Worm (Caenorhabditis elegans): ENCODE results near the gene lido-4.

The lido-4 gene

DNA sequence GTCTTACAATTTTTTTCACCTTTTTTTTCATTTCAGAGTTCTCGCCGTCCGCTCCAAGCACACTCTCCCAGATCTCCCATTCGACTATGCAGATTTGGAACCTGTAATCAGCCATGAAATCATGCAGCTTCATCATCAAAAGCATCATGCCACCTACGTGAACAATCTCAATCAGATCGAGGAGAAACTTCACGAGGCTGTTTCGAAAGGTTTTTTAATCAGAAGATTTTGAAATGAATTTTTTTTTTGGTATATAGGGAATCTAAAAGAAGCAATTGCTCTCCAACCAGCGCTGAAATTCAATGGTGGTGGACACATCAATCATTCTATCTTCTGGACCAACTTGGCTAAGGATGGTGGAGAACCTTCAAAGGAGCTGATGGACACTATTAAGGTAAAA lies 14.4 kb downstream of the lido-4 start, which contains the start of gene C08A9.3:
C08A9.3 (minus strand) TSS at position 101 of the 400 bp plus-strand sequence.
- no peak for TF ChIP-seq hmg-4 (GFP tag; optimal IDR thresholded peaks at IDR 0.05)
- TF ChIP-seq tbx-37 (GFP tag; conservative IDR thresholded peaks at IDR 0.05), result no peak
- TF ChIP-seq ceh-13 (GFP tag; optimal IDR thresholded peaks at IDR 0.05), result no peak
- TF ChIP-seq scrt-1 (GFP tag; IDR thresholded peaks at IDR 0.05), result no peak
- TF ChIP-seq tbx-11 (GFP tag; IDR thresholded peaks at IDR 0.05), result no peak
- TF ChIP-seq ceh-36 (tag; optimal IDR thresholded peaks at IDR 0.05), result no peak
- no peak for TF ChIP-seq ama-1 (optimal IDR thresholded peaks at IDR 0.05)
- TF ChIP-seq pes-1 (GFP tag; IDR thresholded peaks at IDR 0.05), result no peak
- TF ChIP-seq hnd-1 (tag; optimal IDR thresholded peaks at IDR 0.05), result no peak
- TF ChIP-seq ets-7 (tag; optimal IDR thresholded peaks at IDR 0.05), result no peak
- no peak for TF ChIP-seq F13C5.2 (tag; optimal IDR thresholded peaks at IDR 0.05)
- TF ChIP-seq flt-1 (GFP tag; IDR thresholded peaks at IDR 0.05), result no peak
- no peak for TF ChIP-seq aly-1 (tag; optimal IDR thresholded peaks at IDR 0.05)
- no peak for TF ChIP-seq sea-1 (GFP tag; conservative IDR thresholded peaks at IDR 0.05)
- no peak for TF ChIP-seq hmbx-1 (tag; optimal IDR thresholded peaks at IDR 0.05)
- no peak for TF ChIP-seq B0310.2 (tag; optimal IDR thresholded peaks at IDR 0.05)

ce11 chrX:17092416-17092815 lies 15.2 kb downstream of the lido-4 start, which contains the start of gene sod-3:
Gene sod-3 (plus strand): TSS chrX:17092753.
- TF ChIP-seq hmg-4 (GFP tag; optimal IDR thresholded peaks at IDR 0.05) (no peak), scrt-1 (GFP tag; IDR thresholded peaks at IDR 0.05) (no peak), ceh-36 (tag; optimal IDR thresholded peaks at IDR 0.05) (no peak), ama-1 (optimal IDR thresholded peaks at IDR 0.05) (no peak), hnd-1 (tag; optimal IDR thresholded peaks at IDR 0.05) (no peak), sea-1 (GFP tag; conservative IDR thresholded peaks at IDR 0.05) (no peak), aly-1 (tag; optimal IDR thresholded peaks at IDR 0.05) (no peak), B0310.2 (tag; optimal IDR thresholded peaks at IDR 0.05) (no peak), ets-7 (tag; optimal IDR thresholded peaks at IDR 0.05) (no peak), tra-4 (tag; optimal IDR thresholded peaks at IDR 0.05) (no peak), tbx-11 (GFP tag; IDR thresholded peaks at IDR 0.05) (no peak), flt-1 (GFP tag; IDR thresholded peaks at IDR 0.05) (no peak), hmbx-1 (tag; optimal IDR thresholded peaks at IDR 0.05) (no peak), ceh-13 (GFP tag; optimal IDR thresholded peaks at IDR 0.05) (no peak), tbx-37 (GFP tag; conservative IDR thresholded peaks at IDR 0.05) (no peak), pes-1 (GFP tag; IDR thresholded peaks at IDR 0.05) (no peak)

DNA sequence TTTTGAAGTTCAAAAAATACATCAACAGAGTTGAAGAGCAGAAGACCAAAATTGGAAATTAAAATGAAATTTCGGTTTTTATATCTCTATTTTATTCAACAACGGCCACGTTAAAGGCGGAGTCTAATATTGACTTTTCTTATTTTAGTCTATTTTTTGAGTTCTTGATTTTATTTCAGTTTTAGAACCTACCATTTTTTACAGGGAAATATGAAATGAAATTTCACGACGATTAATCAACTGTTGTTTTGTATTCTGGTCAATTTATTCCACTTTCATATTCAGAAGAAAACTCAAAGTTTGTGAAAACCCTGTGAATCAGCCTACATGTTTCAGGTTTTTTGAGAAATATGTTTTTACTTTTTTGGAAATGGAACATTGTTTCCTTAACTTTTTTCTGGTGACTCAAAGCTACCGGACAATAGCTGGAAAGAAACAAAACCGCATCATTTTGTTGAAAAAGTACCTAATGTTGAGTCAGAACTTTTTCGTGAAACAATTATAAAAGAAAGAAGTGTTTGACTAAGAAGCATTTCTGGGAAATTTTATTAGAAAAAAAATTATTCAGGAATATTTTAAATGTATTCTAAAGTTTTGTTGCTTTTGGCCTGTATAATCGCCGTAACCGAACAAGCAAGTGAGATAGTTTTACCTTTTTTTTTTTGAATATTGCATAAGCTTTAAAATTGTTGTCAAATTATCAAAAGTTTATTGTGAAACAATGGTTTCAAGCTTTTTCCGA lies 26.8 kb downstream of the lido-4 start, which contains the start of the genes irld-23 and C08A9.10:
irld-23 (minus strand) TSS at position 51 of the 742 bp plus-strand sequence.
C08A9.10 (plus strand) TSS at position 545 of the 742 bp plus-strand sequence.
- TF ChIP-seq ama-1 (optimal IDR thresholded peaks at IDR 0.05) (no peak), ceh-13 (GFP tag; optimal IDR thresholded peaks at IDR 0.05) (no peak), scrt-1 (GFP tag; IDR thresholded peaks at IDR 0.05) (no peak), tbx-11 (GFP tag; IDR thresholded peaks at IDR 0.05) (no peak), hnd-1 (tag; optimal IDR thresholded peaks at IDR 0.05) (no peak), ceh-36 (tag; optimal IDR thresholded peaks at IDR 0.05) (no peak), B0310.2 (tag; optimal IDR thresholded peaks at IDR 0.05) (no peak), sea-1 (GFP tag; conservative IDR thresholded peaks at IDR 0.05) (no peak), aly-1 (tag; optimal IDR thresholded peaks at IDR 0.05) (no peak)

ce11 chrX:17072088-17072487 lies 35.5 kb downstream of the lido-4 start, which contains the start of gene C30G4.4:
Gene C30G4.4 (minus strand): TSS chrX:17072188.
- TF ChIP-seq pes-1 (GFP tag; IDR thresholded peaks at IDR 0.05) (no peak), ceh-36 (tag; optimal IDR thresholded peaks at IDR 0.05) (no peak), F13C5.2 (tag; optimal IDR thresholded peaks at IDR 0.05) (no peak), scrt-1 (GFP tag; IDR thresholded peaks at IDR 0.05) (no peak), tbx-37 (GFP tag; conservative IDR thresholded peaks at IDR 0.05) (no peak), tra-4 (tag; optimal IDR thresholded peaks at IDR 0.05) (no peak), hmg-4 (GFP tag; optimal IDR thresholded peaks at IDR 0.05) (no peak), hmbx-1 (tag; optimal IDR thresholded peaks at IDR 0.05) (no peak), ets-7 (tag; optimal IDR thresholded peaks at IDR 0.05) (no peak), B0310.2 (tag; optimal IDR thresholded peaks at IDR 0.05) (no peak), aly-1 (tag; optimal IDR thresholded peaks at IDR 0.05) (no peak), ama-1 (optimal IDR thresholded peaks at IDR 0.05) (no peak), ceh-13 (GFP tag; optimal IDR thresholded peaks at IDR 0.05) (no peak), sea-1 (GFP tag; conservative IDR thresholded peaks at IDR 0.05) (no peak), tbx-11 (GFP tag; IDR thresholded peaks at IDR 0.05) (no peak), hnd-1 (tag; optimal IDR thresholded peaks at IDR 0.05) (no peak), flt-1 (GFP tag; IDR thresholded peaks at IDR 0.05) (no peak)

DNA sequence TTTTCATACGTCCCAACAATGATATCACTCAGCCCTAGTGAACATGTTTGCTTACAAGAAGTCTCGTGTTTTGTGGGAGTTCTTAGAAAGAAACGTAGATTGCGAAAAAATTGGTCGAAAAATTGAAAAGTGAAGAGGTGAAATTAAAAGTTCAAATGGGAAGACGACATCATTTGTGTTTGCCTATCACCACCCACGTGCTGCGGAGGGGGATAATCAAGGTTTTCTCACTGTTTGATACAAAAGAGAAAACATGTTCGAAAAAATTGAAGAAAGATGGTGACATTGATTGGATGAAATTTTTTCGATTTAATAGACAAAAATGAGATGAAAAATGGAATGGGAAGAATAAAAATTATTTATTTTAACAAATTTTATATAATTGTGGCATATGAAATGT lies 37.1 kb downstream of the lido-4 start:
- TF ChIP-seq sea-1 (GFP tag; conservative IDR thresholded peaks at IDR 0.05) (no peak), tbx-37 (GFP tag; conservative IDR thresholded peaks at IDR 0.05) (no peak), B0310.2 (tag; optimal IDR thresholded peaks at IDR 0.05) (no peak), pes-1 (GFP tag; IDR thresholded peaks at IDR 0.05) (no peak), ets-7 (tag; optimal IDR thresholded peaks at IDR 0.05) (no peak), tbx-11 (GFP tag; IDR thresholded peaks at IDR 0.05) (no peak), hmbx-1 (tag; optimal IDR thresholded peaks at IDR 0.05) (no peak)

ce11 chrX:17066937-17067336 lies 40.6 kb downstream of the lido-4 start:
- TF ChIP-seq ceh-36 (tag; optimal IDR thresholded peaks at IDR 0.05) (no peak), ets-7 (tag; optimal IDR thresholded peaks at IDR 0.05) (no peak), ceh-13 (GFP tag; optimal IDR thresholded peaks at IDR 0.05) (no peak), scrt-1 (GFP tag; IDR thresholded peaks at IDR 0.05) (no peak), sea-1 (GFP tag; conservative IDR thresholded peaks at IDR 0.05) (no peak), tbx-11 (GFP tag; IDR thresholded peaks at IDR 0.05) (no peak), flt-1 (GFP tag; IDR thresholded peaks at IDR 0.05) (no peak), F13C5.2 (tag; optimal IDR thresholded peaks at IDR 0.05) (no peak), pes-1 (GFP tag; IDR thresholded peaks at IDR 0.05) (no peak), hmg-4 (GFP tag; optimal IDR thresholded peaks at IDR 0.05) (no peak), hmbx-1 (tag; optimal IDR thresholded peaks at IDR 0.05) (no peak), B0310.2 (tag; optimal IDR thresholded peaks at IDR 0.05) (no peak), ama-1 (optimal IDR thresholded peaks at IDR 0.05) (no peak), tbx-37 (GFP tag; conservative IDR thresholded peaks at IDR 0.05) (no peak), aly-1 (tag; optimal IDR thresholded peaks at IDR 0.05) (no peak), hnd-1 (tag; optimal IDR thresholded peaks at IDR 0.05) (no peak), tra-4 (tag; optimal IDR thresholded peaks at IDR 0.05) (no peak)
